Worm (Caenorhabditis elegans) whole organism, young adult: ENCODE results near the gene cyp-13A4.
A peak's percentile ranks its signal among the peaks of the same experiment; 100 is the strongest.

Experiments used
- B0035.1 ChIP-seq: sonication (generic microtip); optimal IDR thresholded peaks from 2 replicates; lab custom pipeline; 2016; ENCODE audit warnings: missing genetic modification characterization, mild to moderate bottlenecking, missing compliant biosample characterization, missing genotype, missing genetic modification reagents
- F49E8.2 ChIP-seq: sonication (generic microtip); optimal IDR thresholded peaks from 3 replicates; lab custom pipeline; 2017; ENCODE audit warnings: missing genetic modification characterization, mild to moderate bottlenecking, missing compliant biosample characterization, antibody characterized with exemption, moderate library complexity; ENCODE audit not compliant: insufficient read depth
- bed-1 ChIP-seq: fragments of 200-800 bp; sonication (Bioruptor generic); IDR thresholded peaks from 2 replicates; pipeline ENCODE4 v1.3.6; 2022; ENCODE audit warnings: missing genetic modification reagents, missing genetic modification characterization, missing compliant biosample characterization
- fkh-3 ChIP-seq: sonication (generic microtip); optimal IDR thresholded peaks from 2 replicates; lab custom pipeline; 2016; ENCODE audit warnings: mild to moderate bottlenecking, missing genetic modification characterization, missing compliant biosample characterization
- sea-2 ChIP-seq: fragments of 200-800 bp; sonication (Bioruptor generic); IDR thresholded peaks from 2 replicates; pipeline ENCODE4 v1.3.6; 2022; ENCODE audit warnings: missing genetic modification characterization, missing compliant biosample characterization
- snpc-1.3 ChIP-seq: sonication (generic microtip); optimal IDR thresholded peaks from 2 replicates; lab custom pipeline; 2017; ENCODE audit warnings: missing genetic modification characterization, mild to moderate bottlenecking, missing compliant biosample characterization, antibody characterized with exemption, moderate library complexity, missing genotype, missing genetic modification reagents; ENCODE audit not compliant: insufficient read depth
- tbp1 ChIP-seq: fragments of 200-800 bp; sonication (Bioruptor generic); optimal IDR thresholded peaks from 2 replicates; lab custom pipeline; 2018; ENCODE audit warnings: mild to moderate bottlenecking, missing genetic modification characterization, missing compliant biosample characterization
- unc-62 ChIP-seq: fragments of 150-350 bp; optimal IDR thresholded peaks from 2 replicates; lab custom pipeline; 2014; ENCODE audit warnings: missing biosample characterization, missing genetic modification reagents, missing genetic modification characterization

DNA sequence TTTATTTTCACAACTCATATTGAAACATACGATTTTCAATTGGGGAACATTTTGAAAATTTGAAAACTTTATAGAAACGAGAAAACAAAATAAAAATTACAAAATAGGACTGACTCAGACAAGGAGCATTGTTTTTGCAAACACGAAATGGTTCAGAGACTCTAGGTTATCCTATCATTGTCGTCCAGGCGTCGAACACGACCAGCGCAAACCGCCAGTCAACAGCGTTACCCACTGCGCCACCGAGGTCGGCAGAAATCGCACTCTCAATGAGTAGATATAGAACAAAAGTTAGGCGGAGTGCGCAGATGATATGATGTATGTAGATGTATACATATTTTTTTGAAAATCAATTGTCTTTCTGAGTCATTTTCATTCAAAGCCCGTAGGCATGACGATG lies 22.9 kb downstream of the cyp-13A4 start:
- no peak for TF ChIP-seq unc-62 (GFP tag; lab: Kevin White, UChicago)
- 0 out of 2 replicates have a peak, but pooled peaks have one; percentile 54 for TF ChIP-seq sea-2 (GFP tag; lab: Robert Waterston, UW)
- peak; percentile 41 for TF ChIP-seq B0035.1 (tag; lab: Kevin White, UChicago)
- TF ChIP-seq snpc-1.3 (tag; lab: Kevin White, UChicago): peak; percentile 84
- peak; percentile 0 for TF ChIP-seq fkh-3 (tag; lab: Kevin White, UChicago)
- peak; percentile 80; the same call in 1 of the 2 replicates for TF ChIP-seq bed-1 (GFP tag; lab: Robert Waterston, UW)
- peak; percentile 20 for TF ChIP-seq F49E8.2
- peak; percentile 97 for TF ChIP-seq tbp1 (GFP tag; lab: Kevin White, UChicago)
